Worm (Caenorhabditis elegans): ENCODE measurements around the gene Y54G2A.19.

ce11 chrIV:2890401-2890952 is 4.1 kb downstream of the Y54G2A.19 start, which contains the start of the genes nprt-1 and dib-1:
- TF ChIP-seq him-1 (tag; optimal IDR thresholded peaks at IDR 0.05) (no peak), W03F9.2 (tag; optimal IDR thresholded peaks at IDR 0.05) (no peak), dao-5 (tag; optimal IDR thresholded peaks at IDR 0.05) (no peak)

Measured in whole organism, L4/young adult.